Worm (Caenorhabditis elegans) whole organism, midembryonic: ENCODE data around the gene D2096.7.

ENCODE experiments used
- T22C8.4 ChIP-seq: fragments of 200-800 bp; sonication (Bioruptor generic); IDR thresholded peaks from 2 replicates; pipeline ENCODE4 v1.3.6; 2022; ENCODE audit warnings: missing genetic modification characterization, missing compliant biosample characterization
- cog-1 ChIP-seq: sonication (generic microtip); optimal IDR thresholded peaks from 2 replicates; lab custom pipeline; 2016; ENCODE audit warnings: missing genetic modification characterization, missing compliant biosample characterization
- flt-1 ChIP-seq: fragments of 200-800 bp; sonication (Bioruptor generic); IDR thresholded peaks from 2 replicates; pipeline ENCODE4 v1.3.6; 2022; ENCODE audit warnings: missing genetic modification characterization, missing compliant biosample characterization
- ref-1 ChIP-seq: fragments of 200-800 bp; sonication (Bioruptor generic); conservative IDR thresholded peaks from 2 replicates; pipeline ENCODE4 v1.3.6; 2022; ENCODE audit warnings: missing genetic modification reagents, missing genetic modification characterization, missing compliant biosample characterization

DNA sequence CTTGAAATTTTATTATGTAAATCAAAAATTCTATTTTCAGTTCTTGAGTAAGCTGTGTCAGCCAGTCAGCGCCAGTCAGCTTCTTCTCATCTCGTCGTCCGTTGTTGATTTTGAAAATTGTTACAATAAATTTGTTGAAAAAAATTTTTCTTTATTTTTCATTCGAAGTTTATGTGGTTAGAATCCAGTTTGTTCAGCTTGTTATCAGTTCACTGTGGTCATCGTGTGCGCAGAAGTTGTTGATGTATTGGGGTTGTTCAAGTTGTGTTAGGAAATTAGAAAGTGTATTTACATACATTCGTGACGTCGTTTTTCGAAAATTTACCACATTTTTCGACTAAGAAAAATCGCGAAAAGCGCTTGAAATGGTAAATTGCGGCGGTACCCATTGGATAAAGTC is 20.4 kb upstream of the D2096.7 start:
- TF ChIP-seq flt-1 (GFP tag; lab: Robert Waterston, UW): no peak
- no peak for TF ChIP-seq ref-1
- no peak for TF ChIP-seq T22C8.4
- TF ChIP-seq cog-1 (tag; lab: Kevin White, UChicago): no peak
